Worm (Caenorhabditis elegans): ENCODE measurements around the gene lido-16.

DNA sequence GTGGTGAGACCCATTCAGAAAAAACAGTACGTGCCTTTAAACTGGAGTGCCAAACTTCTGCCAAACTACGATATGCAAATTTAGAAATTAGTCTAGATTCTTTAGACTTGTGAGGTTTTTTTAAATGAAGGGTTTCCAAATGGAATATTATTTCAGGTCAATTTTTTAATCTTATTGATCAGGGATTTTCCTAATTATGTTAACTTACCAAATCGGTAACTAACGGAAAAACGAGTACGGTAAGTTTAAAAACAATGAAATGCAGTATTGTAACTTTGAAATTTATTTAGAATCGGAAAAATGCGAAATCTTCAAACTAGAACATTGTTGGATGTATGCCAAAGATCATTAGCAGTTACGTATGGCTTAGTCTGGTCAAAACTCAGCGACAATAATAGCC, 31.5 kb upstream of the lido-16 start, which contains the start of gene C56E6.7:
- no peak for TF ChIP-seq R02D3.7 (tag; optimal IDR thresholded peaks at IDR 0.05)
- TF ChIP-seq aly-2 (tag; optimal IDR thresholded peaks at IDR 0.05): no peak
- no peak for TF ChIP-seq unc-62 (GFP tag; optimal IDR thresholded peaks at IDR 0.05)
- TF ChIP-seq mdl-1 (tag; optimal IDR thresholded peaks at IDR 0.05): no peak
- TF ChIP-seq nhr-28 (tag; optimal IDR thresholded peaks at IDR 0.05): no peak
- TF ChIP-seq nhr-77 (tag; optimal IDR thresholded peaks at IDR 0.05): no peak
- TF ChIP-seq nhr-11 (tag; optimal IDR thresholded peaks at IDR 0.05): no peak
- no peak for TF ChIP-seq nhr-25 (tag; optimal IDR thresholded peaks at IDR 0.05)
- TF ChIP-seq nhr-76 (tag; optimal IDR thresholded peaks at IDR 0.05): no peak
- no peak for TF ChIP-seq sea-2 (GFP tag; optimal IDR thresholded peaks at IDR 0.05)
- TF ChIP-seq nhr-12 (tag; optimal IDR thresholded peaks at IDR 0.05): no peak
- no peak for TF ChIP-seq fkh-10 (GFP tag; optimal IDR thresholded peaks at IDR 0.05)
- TF ChIP-seq elt-3 (tag; optimal IDR thresholded peaks at IDR 0.05): no peak
